Worm (Caenorhabditis elegans) whole organism, mixed stage, embryonic: Measurements from ENCODE around the gene cpt-4.

ENCODE experiments used
- M03D4.4 ChIP-seq: sonication (generic microtip); optimal IDR thresholded peaks from 2 replicates; lab custom pipeline; 2017; ENCODE audit warnings: mild to moderate bottlenecking, missing genetic modification characterization, missing compliant biosample characterization
- bed-3 ChIP-seq: fragments of 200-800 bp; sonication (Bioruptor generic); optimal IDR thresholded peaks from 3 replicates; lab custom pipeline; 2018; ENCODE audit warnings: mild to moderate bottlenecking, missing genetic modification characterization, moderate library complexity, missing compliant biosample characterization
- blmp-1 ChIP-seq: fragments of 150-350 bp; optimal IDR thresholded peaks from 2 replicates; lab custom pipeline; 2014; ENCODE audit warnings: missing biosample characterization, missing genetic modification characterization
- ceh-39 ChIP-seq: fragments of 150-350 bp; optimal IDR thresholded peaks from 2 replicates; lab custom pipeline; 2014; ENCODE audit warnings: missing biosample characterization, missing genetic modification characterization
- ceh-43 ChIP-seq: fragments of 200-800 bp; sonication (Bioruptor generic); optimal IDR thresholded peaks from 2 replicates; lab custom pipeline; 2018; ENCODE audit warnings: mild to moderate bottlenecking, missing genetic modification characterization, moderate library complexity, missing compliant biosample characterization
- ceh-83 ChIP-seq: fragments of 200-800 bp; sonication (Bioruptor generic); optimal IDR thresholded peaks from 2 replicates; lab custom pipeline; 2018; ENCODE audit warnings: mild to moderate bottlenecking, missing genetic modification characterization, missing compliant biosample characterization
- ces-1 ChIP-seq: fragments of 150-350 bp; optimal IDR thresholded peaks from 2 replicates; lab custom pipeline; 2014; ENCODE audit warnings: missing biosample characterization, missing genetic modification reagents, missing genetic modification characterization
- cnd-1 ChIP-seq: fragments of 200-800 bp; sonication (Bioruptor generic); optimal IDR thresholded peaks from 2 replicates; lab custom pipeline; 2018; ENCODE audit warnings: mild to moderate bottlenecking, missing genetic modification characterization, missing compliant biosample characterization
- drap-1 ChIP-seq: fragments of 200-800 bp; sonication (Bioruptor generic); optimal IDR thresholded peaks from 3 replicates; lab custom pipeline; 2018; ENCODE audit warnings: mild to moderate bottlenecking, missing genetic modification characterization, missing compliant biosample characterization
- elt-1 ChIP-seq: sonication (generic microtip); optimal IDR thresholded peaks from 2 replicates; lab custom pipeline; 2017; ENCODE audit warnings: missing genetic modification characterization, mild to moderate bottlenecking, missing compliant biosample characterization, antibody characterized with exemption, moderate library complexity, borderline replicate concordance; ENCODE audit not compliant: insufficient read depth
- elt-3 ChIP-seq: fragments of 150-350 bp; optimal IDR thresholded peaks from 2 replicates; lab custom pipeline; 2014; ENCODE audit warnings: missing biosample characterization, missing genetic modification characterization
- flh-1 ChIP-seq: fragments of 200-800 bp; sonication (Bioruptor generic); optimal IDR thresholded peaks from 2 replicates; lab custom pipeline; 2018; ENCODE audit warnings: mild to moderate bottlenecking, missing genetic modification characterization, moderate library complexity, missing compliant biosample characterization
- ham-2 ChIP-seq: fragments of 200-800 bp; sonication (Bioruptor generic); optimal IDR thresholded peaks from 2 replicates; lab custom pipeline; 2018; ENCODE audit warnings: mild to moderate bottlenecking, missing genetic modification characterization, missing compliant biosample characterization
- hlh-1 ChIP-seq: fragments of 150-350 bp; optimal IDR thresholded peaks from 2 replicates; lab custom pipeline; 2014; ENCODE audit warnings: missing biosample characterization, missing genetic modification reagents, missing genetic modification characterization
- lin-13 ChIP-seq: fragments of 150-350 bp; optimal IDR thresholded peaks from 2 replicates; lab custom pipeline; 2014; ENCODE audit warnings: missing biosample characterization, missing genetic modification characterization
- lin-32 ChIP-seq: fragments of 200-800 bp; sonication (Bioruptor generic); optimal IDR thresholded peaks from 2 replicates; lab custom pipeline; 2018; ENCODE audit warnings: mild to moderate bottlenecking, missing genetic modification characterization, missing compliant biosample characterization
- lsy-2 ChIP-seq: fragments of 150-350 bp; optimal IDR thresholded peaks from 2 replicates; lab custom pipeline; 2014; ENCODE audit warnings: missing biosample characterization, missing genetic modification characterization
- mep-1 ChIP-seq: fragments of 150-350 bp; optimal IDR thresholded peaks from 2 replicates; lab custom pipeline; 2017; ENCODE audit warnings: missing biosample characterization, missing genetic modification reagents, missing genetic modification characterization, inconsistent platforms
- mls-2 ChIP-seq: sonication (generic microtip); optimal IDR thresholded peaks from 2 replicates; lab custom pipeline; 2016; ENCODE audit warnings: mild to moderate bottlenecking, missing genetic modification characterization, moderate library complexity, missing compliant biosample characterization
- nhr-12 ChIP-seq: fragments of 150-350 bp; optimal IDR thresholded peaks from 2 replicates; lab custom pipeline; 2014; ENCODE audit warnings: missing biosample characterization, missing genetic modification characterization
- nhr-2 ChIP-seq: fragments of 150-350 bp; optimal IDR thresholded peaks from 2 replicates; lab custom pipeline; 2014; ENCODE audit warnings: missing biosample characterization, missing genetic modification characterization
- nhr-28 ChIP-seq: fragments of 150-350 bp; optimal IDR thresholded peaks from 2 replicates; lab custom pipeline; 2014; ENCODE audit warnings: missing biosample characterization, missing genetic modification characterization
- nhr-76 ChIP-seq: sonication (generic microtip); optimal IDR thresholded peaks from 2 replicates; lab custom pipeline; 2017; ENCODE audit warnings: missing biosample characterization, missing genetic modification characterization
- pha-4 ChIP-seq: fragments of 150-350 bp; optimal IDR thresholded peaks from 2 replicates; lab custom pipeline; 2018; ENCODE audit warnings: missing biosample characterization, missing genetic modification reagents, missing genetic modification characterization
- sem-2 ChIP-seq: fragments of 200-800 bp; sonication (Bioruptor generic); optimal IDR thresholded peaks from 2 replicates; lab custom pipeline; 2018; ENCODE audit warnings: mild to moderate bottlenecking, missing genetic modification characterization, missing compliant biosample characterization
- snpc-4 ChIP-seq: fragments of 150-350 bp; optimal IDR thresholded peaks from 2 replicates; lab custom pipeline; 2014; ENCODE audit warnings: missing biosample characterization, missing genetic modification characterization
- sptf-1 ChIP-seq: sonication (generic microtip); optimal IDR thresholded peaks from 2 replicates; lab custom pipeline; 2017; ENCODE audit warnings: mild to moderate bottlenecking, missing genetic modification characterization, moderate library complexity, missing compliant biosample characterization
- unc-120 ChIP-seq: sonication (generic microtip); optimal IDR thresholded peaks from 2 replicates; lab custom pipeline; 2017; ENCODE audit warnings: missing genetic modification characterization, missing compliant biosample characterization; ENCODE audit not compliant: poor library complexity, severe bottlenecking
- unc-39 ChIP-seq: fragments of 150-350 bp; optimal IDR thresholded peaks from 2 replicates; lab custom pipeline; 2014; ENCODE audit warnings: missing biosample characterization, missing genetic modification characterization
- unc-62 ChIP-seq: fragments of 150-350 bp; optimal IDR thresholded peaks from 2 replicates; lab custom pipeline; 2014; ENCODE audit warnings: missing biosample characterization, missing genetic modification reagents, missing genetic modification characterization
- zip-8 ChIP-seq: fragments of 150-350 bp; optimal IDR thresholded peaks from 2 replicates; lab custom pipeline; 2014; ENCODE audit warnings: missing biosample characterization, missing genetic modification characterization

Gene cpt-4

ce11 chrV:5035058-5035457 is 7.5 kb upstream of the cpt-4 start, which contains the start of gene K11D12.6:
TSS of gene K11D12.6 (minus strand) at chrV:5035158.
- TF ChIP-seq elt-1 (tag; lab: Kevin White, UChicago) (no peak), blmp-1 (tag; lab: Kevin White, UChicago) (no peak), cnd-1 (no peak), pha-4 (tag; lab: Kevin White, UChicago) (no peak), ceh-43 (GFP tag; lab: Kevin White, UChicago) (no peak), unc-62 (GFP tag; lab: Kevin White, UChicago) (no peak), ham-2 (no peak), nhr-2 (tag; lab: Kevin White, UChicago) (no peak), flh-1 (no peak), sptf-1 (tag; lab: Kevin White, UChicago) (no peak), lin-13 (tag; lab: Kevin White, UChicago) (no peak), unc-120 (tag; lab: Kevin White, UChicago) (no peak), nhr-76 (tag; lab: Kevin White, UChicago) (no peak)

- no peak for TF ChIP-seq unc-120 (tag; lab: Kevin White, UChicago)
- TF ChIP-seq ham-2, result no peak
- TF ChIP-seq elt-3 (tag; lab: Kevin White, UChicago), result no peak
- TF ChIP-seq snpc-4, result no peak
- TF ChIP-seq drap-1 (GFP tag; lab: Kevin White, UChicago), result no peak
- TF ChIP-seq unc-62 (GFP tag; lab: Kevin White, UChicago), result no peak
- TF ChIP-seq ces-1 (GFP tag; lab: Kevin White, UChicago), result no peak
- no peak for TF ChIP-seq ceh-43 (GFP tag; lab: Kevin White, UChicago)
- no peak for TF ChIP-seq mls-2 (tag; lab: Kevin White, UChicago)
- no peak for TF ChIP-seq unc-39 (tag; lab: Kevin White, UChicago)
- TF ChIP-seq lin-32 (GFP tag; lab: Kevin White, UChicago), result no peak
Observed at ce11 chrV:5033099-5033498, 5.6 kb upstream of the cpt-4 start, which contains the start of gene K11D12.13. TSS of gene K11D12.13 (plus strand) at chrV:5033399.

ce11 chrV:5032176-5032575 is 4.7 kb upstream of the cpt-4 start:
- TF ChIP-seq M03D4.4 (tag; lab: Kevin White, UChicago) (no peak), hlh-1 (tag; lab: Kevin White, UChicago) (peak; percentile 29)

ce11 chrV:5031764-5032163 is 4.2 kb upstream of the cpt-4 start:
- TF ChIP-seq lin-13 (tag; lab: Kevin White, UChicago), result no peak

ce11 chrV:5030715-5031114 is 3.2 kb upstream of the cpt-4 start, which contains the start of gene swt-7:
TSS of gene swt-7 (minus strand) at chrV:5030815.
- no peak for TF ChIP-seq ceh-39 (tag; lab: Kevin White, UChicago)
- no peak for TF ChIP-seq mep-1 (tag; lab: Kevin White, UChicago)
- no peak for TF ChIP-seq lsy-2
- TF ChIP-seq nhr-76 (tag; lab: Kevin White, UChicago), result no peak
- TF ChIP-seq sem-2 (GFP tag; lab: Kevin White, UChicago), result no peak
- no peak for TF ChIP-seq nhr-12 (tag; lab: Kevin White, UChicago)
- TF ChIP-seq nhr-28 (tag; lab: Kevin White, UChicago), result no peak
- TF ChIP-seq ceh-83 (GFP tag; lab: Kevin White, UChicago), result no peak
- no peak for TF ChIP-seq lin-32 (GFP tag; lab: Kevin White, UChicago)
- TF ChIP-seq unc-39 (tag; lab: Kevin White, UChicago), result no peak
- TF ChIP-seq pha-4 (tag; lab: Kevin White, UChicago), result no peak
- TF ChIP-seq bed-3 (GFP tag; lab: Kevin White, UChicago), result no peak
- TF ChIP-seq elt-1 (tag; lab: Kevin White, UChicago), result no peak
- TF ChIP-seq hlh-1 (tag; lab: Kevin White, UChicago), result no peak
- no peak for TF ChIP-seq snpc-4
- TF ChIP-seq zip-8 (tag; lab: Kevin White, UChicago), result no peak
- TF ChIP-seq elt-3 (tag; lab: Kevin White, UChicago), result no peak
- no peak for TF ChIP-seq nhr-2 (tag; lab: Kevin White, UChicago)
- no peak for TF ChIP-seq sptf-1 (tag; lab: Kevin White, UChicago)
